Worm (Caenorhabditis elegans) whole organism, L1 larva: Measurements from ENCODE around the gene B0365.9.

Source experiments
- aly-2 ChIP-seq: fragments of 150-350 bp; optimal IDR thresholded peaks from 2 replicates; lab custom pipeline; 2014; ENCODE audit warnings: missing biosample characterization, missing genetic modification characterization
- ama-1 ChIP-seq: fragments of 150-350 bp; optimal IDR thresholded peaks from 2 replicates; lab custom pipeline; 2014
- ceh-82 ChIP-seq, 3 experiments: fragments of 150-350 bp in 1 of 3; sonication (generic microtip) in 2 of 3; optimal IDR thresholded peaks; 2 replicates each; lab custom pipeline; 2014 to 2017; ENCODE audit warnings: missing biosample characterization in 3 of 3, missing genetic modification characterization in 3 of 3
- dpl-1 ChIP-seq, 3 experiments: fragments of 150-350 bp in 2 of 3; sonication (generic microtip) in 1 of 3; optimal IDR thresholded peaks; 2 replicates each; lab custom pipeline; 2014 to 2017; ENCODE audit warnings: missing biosample characterization in 3 of 3, missing genetic modification characterization in 3 of 3, missing genetic modification reagents in 3 of 3
- egl-27 ChIP-seq, 2 experiments: fragments of 150-350 bp in 1 of 2; sonication (generic microtip); optimal IDR thresholded peaks; 3 replicates each; lab custom pipeline; 2017 to 2018; ENCODE audit warnings: missing biosample characterization in 2 of 2, missing genetic modification characterization in 2 of 2, missing genetic modification reagents in 2 of 2
- elt-2 ChIP-seq: sonication (generic microtip); optimal IDR thresholded peaks from 2 replicates; lab custom pipeline; 2016; ENCODE audit warnings: missing genetic modification characterization, mild to moderate bottlenecking, inconsistent platforms, missing compliant biosample characterization, missing genetic modification reagents
- lin-13 ChIP-seq: fragments of 150-350 bp; optimal IDR thresholded peaks from 2 replicates; lab custom pipeline; 2014; ENCODE audit warnings: missing biosample characterization, missing genetic modification reagents, missing genetic modification characterization
- lir-3 ChIP-seq: sonication (generic microtip); optimal IDR thresholded peaks from 2 replicates; lab custom pipeline; 2016; ENCODE audit warnings: mild to moderate bottlenecking, missing genetic modification characterization, moderate library complexity, missing compliant biosample characterization; ENCODE audit not compliant: poor library complexity
- nhr-77 ChIP-seq: fragments of 150-350 bp; optimal IDR thresholded peaks from 2 replicates; lab custom pipeline; 2014; ENCODE audit warnings: missing biosample characterization, missing genetic modification characterization
- sup-37 ChIP-seq: fragments of 200-800 bp; sonication (Bioruptor generic); optimal IDR thresholded peaks from 2 replicates; lab custom pipeline; 2018; ENCODE audit warnings: mild to moderate bottlenecking, missing genetic modification characterization, missing compliant biosample characterization
- ztf-4 ChIP-seq: fragments of 150-350 bp; optimal IDR thresholded peaks from 2 replicates; lab custom pipeline; 2014; ENCODE audit warnings: missing biosample characterization, missing genetic modification characterization

DNA sequence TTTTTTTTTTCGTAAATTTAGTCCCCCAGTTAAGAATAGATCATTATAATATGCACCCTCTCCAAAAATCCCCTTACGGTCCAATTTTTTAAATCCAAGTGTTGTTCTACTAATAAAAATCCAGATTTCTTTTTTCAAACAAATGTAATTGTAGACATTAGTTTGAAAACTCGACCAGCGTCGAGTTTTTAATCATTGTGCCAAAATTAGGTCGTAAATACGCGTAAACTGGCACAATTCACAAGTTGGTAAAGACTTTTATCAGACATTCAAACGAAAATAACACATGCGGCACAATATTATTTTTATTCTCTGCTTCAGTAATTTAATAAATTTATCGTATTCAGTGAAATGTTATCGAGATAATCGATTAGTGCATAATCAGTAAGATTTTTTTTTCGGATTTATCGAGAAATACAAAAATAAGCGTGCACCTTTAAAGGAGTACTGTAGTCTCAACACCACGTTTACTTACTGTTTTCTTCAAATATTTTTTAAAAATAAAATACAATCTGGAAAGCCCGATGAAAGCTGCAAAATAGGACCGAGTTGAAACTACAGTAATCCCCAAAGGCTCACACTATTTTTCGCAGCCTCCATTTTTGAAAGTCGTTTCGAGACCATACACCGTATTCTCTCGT, 43.1 kb downstream of the B0365.9 start, which contains the start of gene C34B4.4:
- no peak for TF ChIP-seq egl-27 (tag; optimal IDR thresholded peaks at IDR 0.05; lab: Kevin White, UChicago)
- TF ChIP-seq lin-13 (GFP tag; lab: Kevin White, UChicago) = no peak
- peak; percentile 54 for TF ChIP-seq aly-2 (tag; lab: Kevin White, UChicago)
- no peak for TF ChIP-seq ama-1 (lab: Kevin White, UChicago)
- no peak for TF ChIP-seq nhr-77 (tag; lab: Kevin White, UChicago)
- no peak for TF ChIP-seq ztf-4 (tag; lab: Kevin White, UChicago)
- peak; percentile 9 for TF ChIP-seq elt-2 (tag; lab: Kevin White, UChicago)
- no peak for TF ChIP-seq ceh-82 (tag; optimal IDR thresholded peaks at IDR 0.05; lab: Kevin White, UChicago)
- TF ChIP-seq dpl-1 (GFP tag; optimal IDR thresholded peaks at IDR 0.05; lab: Kevin White, UChicago) = no peak
- no peak for TF ChIP-seq lir-3 (tag; lab: Kevin White, UChicago)
- TF ChIP-seq sup-37 = no peak
